Worm (Caenorhabditis elegans) whole organism, L4/young adult: ENCODE results near the gene F26G1.2.

Experiments
- W03F9.2 ChIP-seq: fragments of 150-350 bp; optimal IDR thresholded peaks from 2 replicates; lab custom pipeline; 2014; ENCODE audit warnings: missing biosample characterization, missing genetic modification characterization
- dao-5 ChIP-seq: sonication (generic microtip); optimal IDR thresholded peaks from 2 replicates; lab custom pipeline; 2016; ENCODE audit warnings: missing genotype, missing genetic modification characterization, moderate library complexity, missing compliant biosample characterization
- him-1 ChIP-seq: sonication (generic microtip); optimal IDR thresholded peaks from 2 replicates; lab custom pipeline; 2016; ENCODE audit warnings: missing genotype, missing genetic modification reagents, missing genetic modification characterization, missing compliant biosample characterization

Gene F26G1.2

ce11 chrII:4762574-4763285 lies at the start of gene F26G1.2:
Gene F26G1.2, plus strand, starts transcription at chrII:4763081.
- no peak for TF ChIP-seq dao-5 (tag; lab: Kevin White, UChicago)
- TF ChIP-seq W03F9.2 (tag; lab: Kevin White, UChicago) = no peak
- TF ChIP-seq him-1 (tag; lab: Kevin White, UChicago) = no peak

- TF ChIP-seq W03F9.2 (tag; lab: Kevin White, UChicago) = no peak
- TF ChIP-seq him-1 (tag; lab: Kevin White, UChicago) = no peak
- no peak for TF ChIP-seq dao-5 (tag; lab: Kevin White, UChicago)
Observed at ce11 chrII:4715676-4716075, 47.2 kb upstream of the F26G1.2 start, which contains the start of gene F41C3.8. Gene F41C3.8, plus strand, starts transcription at chrII:4716046.

ce11 chrII:4726120-4726519 lies 36.8 kb upstream of the F26G1.2 start, which contains the start of gene F10G7.10:
Gene F10G7.10, minus strand, starts transcription at chrII:4726264.
- TF ChIP-seq W03F9.2 (tag; lab: Kevin White, UChicago) (peak; percentile 54), him-1 (tag; lab: Kevin White, UChicago) (no peak)

- no peak for TF ChIP-seq W03F9.2 (tag; lab: Kevin White, UChicago)
- TF ChIP-seq him-1 (tag; lab: Kevin White, UChicago) = no peak
- no peak for TF ChIP-seq dao-5 (tag; lab: Kevin White, UChicago)
Observed at ce11 chrII:4726750-4727384, 36.0 kb upstream of the F26G1.2 start.

ce11 chrII:4727769-4728168 lies 35.1 kb upstream of the F26G1.2 start, which contains the start of gene ttr-41:
Gene ttr-41, minus strand, starts transcription at chrII:4727869.
- TF ChIP-seq W03F9.2 (tag; lab: Kevin White, UChicago) = no peak
- TF ChIP-seq him-1 (tag; lab: Kevin White, UChicago) = no peak
- TF ChIP-seq dao-5 (tag; lab: Kevin White, UChicago) = no peak

- TF ChIP-seq dao-5 (tag; lab: Kevin White, UChicago) (no peak), W03F9.2 (tag; lab: Kevin White, UChicago) (peak; percentile 29)
Observed at ce11 chrII:4728687-4729086, 34.2 kb upstream of the F26G1.2 start.

- TF ChIP-seq W03F9.2 (tag; lab: Kevin White, UChicago) (no peak), dao-5 (tag; lab: Kevin White, UChicago) (no peak), him-1 (tag; lab: Kevin White, UChicago) (no peak)
Observed at ce11 chrII:4729733-4730132, 33.1 kb upstream of the F26G1.2 start, which contains the start of gene F41C3.7. Gene F41C3.7, plus strand, starts transcription at chrII:4730033.

- TF ChIP-seq W03F9.2 (tag; lab: Kevin White, UChicago) (no peak), him-1 (tag; lab: Kevin White, UChicago) (no peak), dao-5 (tag; lab: Kevin White, UChicago) (no peak)
Observed at ce11 chrII:4733848-4734247, 29.0 kb upstream of the F26G1.2 start, which contains the start of gene F41C3.11. Gene F41C3.11, minus strand, starts transcription at chrII:4733948.

- TF ChIP-seq W03F9.2 (tag; lab: Kevin White, UChicago) = no peak
- TF ChIP-seq dao-5 (tag; lab: Kevin White, UChicago) = no peak
- no peak for TF ChIP-seq him-1 (tag; lab: Kevin White, UChicago)
Observed at ce11 chrII:4734477-4734876, 28.4 kb upstream of the F26G1.2 start.

ce11 chrII:4736585-4736984 lies 26.3 kb upstream of the F26G1.2 start:
- TF ChIP-seq dao-5 (tag; lab: Kevin White, UChicago) = no peak
- no peak for TF ChIP-seq him-1 (tag; lab: Kevin White, UChicago)
- TF ChIP-seq W03F9.2 (tag; lab: Kevin White, UChicago) = no peak

- TF ChIP-seq dao-5 (tag; lab: Kevin White, UChicago) (no peak), him-1 (tag; lab: Kevin White, UChicago) (no peak), W03F9.2 (tag; lab: Kevin White, UChicago) (no peak)
Observed at ce11 chrII:4737348-4737747, 25.5 kb upstream of the F26G1.2 start, which contains the start of gene ctsa-1.1. Gene ctsa-1.1, plus strand, starts transcription at chrII:4737648.

ce11 chrII:4739984-4740462 lies 22.9 kb upstream of the F26G1.2 start, which contains the start of gene eas-1:
Gene eas-1, plus strand, starts transcription at chrII:4740412.
- peak; percentile 86 for TF ChIP-seq W03F9.2 (tag; lab: Kevin White, UChicago)
- peak; percentile 57 for TF ChIP-seq him-1 (tag; lab: Kevin White, UChicago)
- no peak for TF ChIP-seq dao-5 (tag; lab: Kevin White, UChicago)

- TF ChIP-seq him-1 (tag; lab: Kevin White, UChicago) (no peak), dao-5 (tag; lab: Kevin White, UChicago) (no peak), W03F9.2 (tag; lab: Kevin White, UChicago) (no peak)
Observed at ce11 chrII:4741527-4742187, 21.2 kb upstream of the F26G1.2 start, which contains the start of gene acs-11. Gene acs-11, plus strand, starts transcription at chrII:4742137.
